Worm (Caenorhabditis elegans) whole organism, early embryonic: Measurements from ENCODE around the gene pud-1.1.

ENCODE experiments used
- B0310.2 ChIP-seq: sonication (generic microtip); optimal IDR thresholded peaks from 2 replicates; lab custom pipeline; 2016; ENCODE audit warnings: mild to moderate bottlenecking, missing genetic modification characterization, missing compliant biosample characterization
- ama-1 ChIP-seq: fragments of 150-350 bp; optimal IDR thresholded peaks from 2 replicates; lab custom pipeline; 2014
- ceh-13 ChIP-seq: fragments of 200-800 bp; sonication (Bioruptor generic); optimal IDR thresholded peaks from 2 replicates; lab custom pipeline; 2018; ENCODE audit warnings: mild to moderate bottlenecking, missing genetic modification characterization, missing compliant biosample characterization
- pes-1 ChIP-seq: fragments of 200-800 bp; sonication (Bioruptor generic); IDR thresholded peaks from 2 replicates; pipeline ENCODE4 v1.3.6; 2022; ENCODE audit warnings: missing genetic modification reagents, missing genetic modification characterization, missing compliant biosample characterization
- tbx-11 ChIP-seq: fragments of 200-800 bp; sonication (Bioruptor generic); IDR thresholded peaks from 2 replicates; pipeline ENCODE4 v1.3.6; 2022; ENCODE audit warnings: missing genetic modification characterization, missing compliant biosample characterization
- tra-4 ChIP-seq: sonication (generic microtip); optimal IDR thresholded peaks from 2 replicates; lab custom pipeline; 2017; ENCODE audit warnings: missing genetic modification characterization, missing compliant biosample characterization

ce11 chrV:2343572-2343971, 13.3 kb downstream of the pud-1.1 start:
- no peak for TF ChIP-seq B0310.2 (tag; lab: Kevin White, UChicago)
- TF ChIP-seq pes-1 (GFP tag; lab: Robert Waterston, UW): no peak
- no peak for TF ChIP-seq tbx-11 (GFP tag; lab: Robert Waterston, UW)
- TF ChIP-seq tra-4 (tag; lab: Kevin White, UChicago): no peak
- TF ChIP-seq ama-1 (lab: Kevin White, UChicago): no peak
- TF ChIP-seq ceh-13 (GFP tag; lab: Kevin White, UChicago): no peak
